Worm (Caenorhabditis elegans) whole organism, L3 larva: Measurements from ENCODE around the gene F16G10.6.

ENCODE experiments used
- R02D3.7 ChIP-seq: fragments of 150-350 bp; optimal IDR thresholded peaks from 2 replicates; lab custom pipeline; 2014; ENCODE audit warnings: missing biosample characterization, missing genetic modification characterization
- ZK546.5 ChIP-seq: sonication (generic microtip); optimal IDR thresholded peaks from 2 replicates; lab custom pipeline; 2017; ENCODE audit warnings: missing biosample characterization, missing genetic modification characterization
- ama-1 ChIP-seq: fragments of 150-350 bp; optimal IDR thresholded peaks from 2 replicates; lab custom pipeline; 2018
- ceh-16 ChIP-seq: sonication (generic microtip); optimal IDR thresholded peaks from 2 replicates; lab custom pipeline; 2017; ENCODE audit warnings: missing biosample characterization, missing genetic modification characterization
- ceh-28 ChIP-seq: fragments of 150-350 bp; optimal IDR thresholded peaks from 2 replicates; lab custom pipeline; 2014; ENCODE audit warnings: missing biosample characterization, missing genetic modification reagents, missing genetic modification characterization
- ceh-82 ChIP-seq: fragments of 150-350 bp; optimal IDR thresholded peaks from 2 replicates; lab custom pipeline; 2014; ENCODE audit warnings: missing biosample characterization, missing genetic modification characterization
- egl-27 ChIP-seq: sonication (generic microtip); optimal IDR thresholded peaks from 4 replicates; lab custom pipeline; 2017; ENCODE audit warnings: missing biosample characterization, missing genetic modification reagents, missing genetic modification characterization
- egl-5 ChIP-seq: fragments of 150-350 bp; optimal IDR thresholded peaks from 2 replicates; lab custom pipeline; 2017; ENCODE audit warnings: missing biosample characterization, missing genetic modification reagents, missing genetic modification characterization, inconsistent platforms
- elt-2 ChIP-seq: sonication (generic microtip); optimal IDR thresholded peaks from 2 replicates; lab custom pipeline; 2016; ENCODE audit warnings: missing genetic modification reagents, mild to moderate bottlenecking, missing genetic modification characterization, missing compliant biosample characterization
- elt-3 ChIP-seq, 3 experiments: fragments of 150-350 bp in 1 of 3; sonication (generic microtip) in 2 of 3; optimal IDR thresholded peaks; 2 replicates in 2 of 3; 4 replicates in 1 of 3; lab custom pipeline; 2014 to 2017; ENCODE audit warnings: missing biosample characterization in 3 of 3, missing genetic modification characterization in 3 of 3
- fkh-10 ChIP-seq: sonication (generic microtip); optimal IDR thresholded peaks from 2 replicates; lab custom pipeline; 2017; ENCODE audit warnings: missing biosample characterization, missing genetic modification reagents, missing genetic modification characterization
- fos-1 ChIP-seq: fragments of 150-350 bp; optimal IDR thresholded peaks from 2 replicates; lab custom pipeline; 2014; ENCODE audit warnings: missing biosample characterization, missing genetic modification characterization
- hmg-11 ChIP-seq: sonication (generic microtip); optimal IDR thresholded peaks from 2 replicates; lab custom pipeline; 2016; ENCODE audit warnings: missing genetic modification characterization, missing compliant biosample characterization
- jun-1 ChIP-seq: fragments of 150-350 bp; optimal IDR thresholded peaks from 2 replicates; lab custom pipeline; 2014; ENCODE audit warnings: missing biosample characterization, missing genetic modification reagents, missing genetic modification characterization
- lin-39 ChIP-seq: fragments of 150-350 bp; optimal IDR thresholded peaks from 2 replicates; lab custom pipeline; 2018; ENCODE audit warnings: missing biosample characterization, missing genetic modification reagents, missing genetic modification characterization
- mdl-1 ChIP-seq: fragments of 150-350 bp; optimal IDR thresholded peaks from 2 replicates; lab custom pipeline; 2014; ENCODE audit warnings: missing biosample characterization, missing genetic modification characterization
- mml-1 ChIP-seq: fragments of 150-350 bp; sonication (generic microtip); optimal IDR thresholded peaks from 3 replicates; lab custom pipeline; 2014; ENCODE audit warnings: missing biosample characterization, missing genetic modification characterization
- nfya-1 ChIP-seq: sonication (generic microtip); optimal IDR thresholded peaks from 2 replicates; lab custom pipeline; 2017; ENCODE audit warnings: missing genetic modification characterization, mild to moderate bottlenecking, missing compliant biosample characterization, antibody characterized with exemption, moderate library complexity; ENCODE audit not compliant: insufficient read depth
- nhr-11 ChIP-seq: fragments of 150-350 bp; optimal IDR thresholded peaks from 2 replicates; lab custom pipeline; 2014; ENCODE audit warnings: missing biosample characterization, missing genetic modification characterization
- nhr-12 ChIP-seq: fragments of 150-350 bp; optimal IDR thresholded peaks from 2 replicates; lab custom pipeline; 2014; ENCODE audit warnings: missing biosample characterization, missing genetic modification characterization
- nhr-237 ChIP-seq: fragments of 150-350 bp; optimal IDR thresholded peaks from 2 replicates; lab custom pipeline; 2014; ENCODE audit warnings: missing biosample characterization, missing genetic modification characterization
- nhr-25 ChIP-seq: sonication (generic microtip); optimal IDR thresholded peaks from 2 replicates; lab custom pipeline; 2017; ENCODE audit warnings: missing biosample characterization, missing genetic modification characterization
- nhr-28 ChIP-seq: fragments of 150-350 bp; optimal IDR thresholded peaks from 2 replicates; lab custom pipeline; 2014; ENCODE audit warnings: missing biosample characterization, missing genetic modification characterization
- nhr-67 ChIP-seq: fragments of 150-350 bp; optimal IDR thresholded peaks from 2 replicates; lab custom pipeline; 2014; ENCODE audit warnings: missing biosample characterization, missing genetic modification characterization
- nhr-77 ChIP-seq: fragments of 150-350 bp; optimal IDR thresholded peaks from 2 replicates; lab custom pipeline; 2014; ENCODE audit warnings: missing biosample characterization, missing genetic modification characterization
- pha-4 ChIP-seq: fragments of 150-350 bp; optimal IDR thresholded peaks from 2 replicates; lab custom pipeline; 2014; ENCODE audit warnings: missing biosample characterization, missing genetic modification reagents, missing genetic modification characterization
- pqm-1 ChIP-seq: fragments of 150-350 bp; optimal IDR thresholded peaks from 2 replicates; lab custom pipeline; 2017; ENCODE audit warnings: missing biosample characterization, missing genetic modification characterization, inconsistent platforms
- sea-2 ChIP-seq: fragments of 150-350 bp; sonication (generic microtip); optimal IDR thresholded peaks from 4 replicates; lab custom pipeline; 2014; ENCODE audit warnings: missing biosample characterization, missing genetic modification reagents, missing genetic modification characterization
- snpc-4 ChIP-seq: fragments of 150-350 bp; optimal IDR thresholded peaks from 2 replicates; lab custom pipeline; 2014; ENCODE audit warnings: missing biosample characterization, missing genetic modification characterization
- unc-39 ChIP-seq: sonication (generic microtip); optimal IDR thresholded peaks from 4 replicates; lab custom pipeline; 2017; ENCODE audit warnings: missing biosample characterization, missing genetic modification characterization
- unc-62 ChIP-seq: fragments of 150-350 bp; sonication (generic microtip); optimal IDR thresholded peaks from 4 replicates; lab custom pipeline; 2014; ENCODE audit warnings: missing biosample characterization, missing genetic modification reagents, missing genetic modification characterization
- zag-1 ChIP-seq: fragments of 150-350 bp; optimal IDR thresholded peaks from 2 replicates; lab custom pipeline; 2014; ENCODE audit warnings: missing biosample characterization, missing genetic modification characterization
- ztf-11 ChIP-seq: fragments of 150-350 bp; optimal IDR thresholded peaks from 2 replicates; lab custom pipeline; 2014; ENCODE audit warnings: missing biosample characterization, missing genetic modification characterization
- ztf-4 ChIP-seq: fragments of 150-350 bp; optimal IDR thresholded peaks from 2 replicates; lab custom pipeline; 2014; ENCODE audit warnings: missing biosample characterization, missing genetic modification characterization

Gene F16G10.6

ce11 chrII:2359965-2360364, 17.7 kb downstream of the F16G10.6 start, which contains the start of gene F43C11.16:
TSS of gene F43C11.16 (minus strand) at chrII:2360065.
- TF ChIP-seq fos-1, result no peak
- no peak for TF ChIP-seq nhr-12 (tag; lab: Kevin White, UChicago)
- TF ChIP-seq elt-2 (tag; lab: Kevin White, UChicago), result no peak
- no peak for TF ChIP-seq elt-3 (tag; optimal IDR thresholded peaks at IDR 0.05; lab: Kevin White, UChicago)
- no peak for TF ChIP-seq ztf-4
- TF ChIP-seq zag-1 (tag; lab: Kevin White, UChicago), result no peak
- no peak for TF ChIP-seq nfya-1 (tag; lab: Kevin White, UChicago)
- no peak for TF ChIP-seq ceh-82 (tag; lab: Kevin White, UChicago)
- no peak for TF ChIP-seq pqm-1 (tag; lab: Kevin White, UChicago)
- no peak for TF ChIP-seq nhr-25 (tag; lab: Kevin White, UChicago)
- TF ChIP-seq mdl-1, result no peak
- TF ChIP-seq nhr-77, result no peak
- TF ChIP-seq nhr-67 (tag; lab: Kevin White, UChicago), result no peak
- no peak for TF ChIP-seq fkh-10 (GFP tag; lab: Kevin White, UChicago)
- TF ChIP-seq mml-1 (tag; lab: Kevin White, UChicago), result no peak
- TF ChIP-seq unc-39, result no peak
- TF ChIP-seq sea-2 (GFP tag; lab: Kevin White, UChicago), result no peak
- TF ChIP-seq nhr-237 (tag; lab: Kevin White, UChicago), result no peak

- TF ChIP-seq snpc-4 (no peak), nfya-1 (tag; lab: Kevin White, UChicago) (no peak), ama-1 (lab: Kevin White, UChicago) (no peak), ztf-11 (tag; lab: Kevin White, UChicago) (no peak), nhr-11 (tag; lab: Kevin White, UChicago) (no peak), pha-4 (tag; lab: Kevin White, UChicago) (no peak)
Measured at ce11 chrII:2356795-2357194, 20.9 kb downstream of the F16G10.6 start, which contains the start of gene F43C11.1. TSS of gene F43C11.1 (plus strand) at chrII:2357095.

ce11 chrII:2354476-2354875, 23.2 kb downstream of the F16G10.6 start, which contains the start of gene F43C11.2:
TSS of gene F43C11.2 (plus strand) at chrII:2354776.
- TF ChIP-seq ZK546.5 (tag; lab: Kevin White, UChicago) (no peak), pqm-1 (tag; lab: Kevin White, UChicago) (no peak), snpc-4 (no peak), egl-5 (no peak), mdl-1 (no peak), egl-27 (no peak), elt-3 (tag; optimal IDR thresholded peaks at IDR 0.05; lab: Kevin White, UChicago) (no peak), ztf-4 (no peak), R02D3.7 (tag; lab: Kevin White, UChicago) (no peak), ceh-16 (tag; lab: Kevin White, UChicago) (no peak), ceh-28 (no peak), nhr-12 (tag; lab: Kevin White, UChicago) (no peak), sea-2 (GFP tag; lab: Kevin White, UChicago) (no peak), nfya-1 (tag; lab: Kevin White, UChicago) (no peak), fkh-10 (GFP tag; lab: Kevin White, UChicago) (no peak), unc-62 (GFP tag; lab: Kevin White, UChicago) (no peak), hmg-11 (tag; lab: Kevin White, UChicago) (no peak), fos-1 (no peak), nhr-28 (no peak), ceh-82 (tag; lab: Kevin White, UChicago) (no peak)
- TF ChIP-seq, all 47 proteins: peak for 0

ce11 chrII:2353012-2353411, 24.6 kb downstream of the F16G10.6 start, which contains the start of gene F43C11.3:
TSS of gene F43C11.3 (plus strand) at chrII:2353312.
- TF ChIP-seq mdl-1 (no peak), nhr-28 (no peak), sea-2 (GFP tag; lab: Kevin White, UChicago) (no peak)

ce11 chrII:2352546-2352945, 25.1 kb downstream of the F16G10.6 start, which contains the start of gene F43C11.10:
TSS of gene F43C11.10 (minus strand) at chrII:2352646.
- TF ChIP-seq ZK546.5 (tag; lab: Kevin White, UChicago) (no peak), lin-39 (tag; lab: Kevin White, UChicago) (no peak), nhr-28 (no peak), nfya-1 (tag; lab: Kevin White, UChicago) (no peak), jun-1 (tag; lab: Kevin White, UChicago) (no peak), nhr-11 (tag; lab: Kevin White, UChicago) (no peak), elt-2 (tag; lab: Kevin White, UChicago) (no peak), ztf-11 (tag; lab: Kevin White, UChicago) (no peak), nhr-67 (tag; lab: Kevin White, UChicago) (no peak)
